Worm (Caenorhabditis elegans) whole organism, late embryonic: ENCODE measurements around the gene msh-5.

ENCODE experiments used
- elt-2 ChIP-seq: sonication (generic microtip); optimal IDR thresholded peaks from 2 replicates; lab custom pipeline; 2016; ENCODE audit warnings: missing genetic modification reagents, missing genetic modification characterization, missing compliant biosample characterization
- tbx-7 ChIP-seq: sonication (generic microtip); optimal IDR thresholded peaks from 2 replicates; lab custom pipeline; 2016; ENCODE audit warnings: missing genotype, missing genetic modification characterization, missing compliant biosample characterization
- unc-3 ChIP-seq, 2 experiments: fragments of 200-800 bp in 1 of 2; sonication (Bioruptor generic) in 1 of 2; sonication (generic microtip) in 1 of 2; conservative IDR thresholded peaks in 1 of 2; optimal IDR thresholded peaks in 1 of 2; 2 replicates each; pipeline versions ENCODE4 v1.3.6 to Lab custom; 2016 to 2022; ENCODE audit warnings: missing compliant biosample characterization in 2 of 2, missing genetic modification characterization in 2 of 2, missing genetic modification reagents in 1 of 2
- zip-5 ChIP-seq: sonication (generic microtip); optimal IDR thresholded peaks from 2 replicates; lab custom pipeline; 2016; ENCODE audit warnings: missing genetic modification characterization, missing compliant biosample characterization

- TF ChIP-seq elt-2 (tag; lab: Kevin White, UChicago) (no peak), zip-5 (tag; lab: Kevin White, UChicago) (no peak), unc-3 (GFP tag; conservative IDR thresholded peaks at IDR 0.05; lab: Robert Waterston, UW) (no peak), unc-3 (tag; optimal IDR thresholded peaks at IDR 0.05; lab: Kevin White, UChicago) (no peak), tbx-7 (tag; lab: Kevin White, UChicago) (no peak)
Measured at ce11 chrIV:13209566-13209965, 54.5 kb downstream of the msh-5 start, which contains the start of gene C48D1.9.
